Fruit fly (Drosophila melanogaster): ENCODE measurements around the gene SF2.

DNA sequence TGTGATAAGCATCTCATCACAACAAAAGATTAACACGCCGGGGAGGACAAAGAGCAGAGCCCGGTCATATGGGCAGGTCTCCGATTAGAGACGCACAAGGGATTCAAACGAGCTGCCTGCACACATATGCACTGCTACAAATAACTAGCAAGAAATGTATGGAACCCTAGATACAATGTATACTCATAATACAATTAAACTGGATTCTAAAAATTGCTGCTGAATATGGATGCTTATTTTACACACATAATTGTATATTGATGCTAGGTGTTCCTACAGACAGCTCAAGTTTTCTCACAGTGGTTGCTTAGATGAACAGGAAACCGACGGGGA is 4.8 kb downstream of the SF2 start:
- TF ChIP-seq CG12236 (GFP tag; optimal IDR thresholded peaks at IDR 0.05) (peak; percentile 50), grn (GFP tag; optimal IDR thresholded peaks at IDR 0.05) (no peak), nerfin-2 (GFP tag; IDR thresholded peaks at IDR 0.05; ENCODE audit: partially characterized antibody) (no peak), CG3995 (GFP tag; optimal IDR thresholded peaks at IDR 0.05) (no peak), NC2β (GFP tag; optimal IDR thresholded peaks at IDR 0.05) (peak; percentile 55), CG17568 (GFP tag; optimal IDR thresholded peaks at IDR 0.05) (no peak), CG16815 (GFP tag; optimal IDR thresholded peaks at IDR 0.05) (peak; percentile 77)
